Worm (Caenorhabditis elegans): Measurements from ENCODE around the gene abu-4.

abu-4 gene

DNA sequence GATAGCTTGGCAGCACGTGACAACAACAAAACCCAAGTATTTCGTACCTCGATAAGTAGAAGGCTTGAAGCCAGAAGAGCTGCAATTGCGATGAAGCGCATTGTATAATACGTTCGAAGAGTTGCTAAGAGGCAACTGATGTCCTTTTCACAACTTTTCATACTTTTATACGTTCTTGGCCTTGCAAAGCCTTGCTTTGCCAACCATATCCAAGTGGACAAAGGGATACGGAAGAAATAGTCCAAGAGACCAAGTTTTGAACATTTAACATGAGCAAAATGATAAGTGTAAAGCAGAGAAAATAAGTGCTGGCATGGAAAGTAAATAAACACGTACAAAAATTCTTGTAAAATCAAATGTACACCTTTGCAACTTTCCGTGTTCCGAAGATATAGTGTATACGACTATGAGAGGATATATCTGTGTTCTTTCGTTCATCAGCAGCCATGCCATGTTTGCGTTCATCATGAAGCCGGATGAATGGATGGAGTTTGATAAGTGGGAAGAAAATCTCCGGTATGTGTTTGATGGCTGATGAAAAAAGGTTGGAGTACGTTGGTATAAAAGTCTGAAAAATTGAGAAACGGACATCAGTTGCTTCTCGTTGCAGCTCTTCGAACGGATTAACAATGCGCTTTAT lies at the start of gene abu-4, which contains the start of gene Y5H2A.4:
TSS of gene abu-4 (plus strand) at position 590 of the 640 bp plus-strand sequence.
TSS of gene Y5H2A.4 (minus strand) at position 101 of the 640 bp plus-strand sequence.
- TF ChIP-seq C16A3.4 (tag; optimal IDR thresholded peaks at IDR 0.05) (no peak), lin-14 (GFP tag; optimal IDR thresholded peaks at IDR 0.05) (no peak), sox-4 (tag; optimal IDR thresholded peaks at IDR 0.05) (no peak), ztf-4 (tag; optimal IDR thresholded peaks at IDR 0.05) (no peak), snu-23 (GFP tag; optimal IDR thresholded peaks at IDR 0.05) (no peak), ceh-8 (GFP tag; optimal IDR thresholded peaks at IDR 0.05) (no peak), lin-15B (tag; optimal IDR thresholded peaks at IDR 0.05) (no peak), unc-62 (GFP tag; optimal IDR thresholded peaks at IDR 0.05) (no peak), F16B12.6 (tag; optimal IDR thresholded peaks at IDR 0.05) (no peak), hlh-4 (tag; optimal IDR thresholded peaks at IDR 0.05) (no peak), lir-3 (tag; optimal IDR thresholded peaks at IDR 0.05; ENCODE audit: poor library complexity) (no peak), jun-1 (tag; optimal IDR thresholded peaks at IDR 0.05) (no peak), fkh-10 (GFP tag; optimal IDR thresholded peaks at IDR 0.05) (no peak), pag-3 (tag; optimal IDR thresholded peaks at IDR 0.05; ENCODE audit: borderline replicate concordance, insufficient read depth) (no peak), egl-13 (tag; optimal IDR thresholded peaks at IDR 0.05) (no peak), fkh-8 (tag; optimal IDR thresholded peaks at IDR 0.05) (no peak), mab-9 (GFP tag; IDR thresholded peaks at IDR 0.05) (no peak), ets-5 (GFP tag; IDR thresholded peaks at IDR 0.05) (no peak), grh-1 (GFP tag; IDR thresholded peaks at IDR 0.05) (no peak), Y116A8C.19 (tag; optimal IDR thresholded peaks at IDR 0.05; ENCODE audit: borderline replicate concordance) (no peak)

DNA sequence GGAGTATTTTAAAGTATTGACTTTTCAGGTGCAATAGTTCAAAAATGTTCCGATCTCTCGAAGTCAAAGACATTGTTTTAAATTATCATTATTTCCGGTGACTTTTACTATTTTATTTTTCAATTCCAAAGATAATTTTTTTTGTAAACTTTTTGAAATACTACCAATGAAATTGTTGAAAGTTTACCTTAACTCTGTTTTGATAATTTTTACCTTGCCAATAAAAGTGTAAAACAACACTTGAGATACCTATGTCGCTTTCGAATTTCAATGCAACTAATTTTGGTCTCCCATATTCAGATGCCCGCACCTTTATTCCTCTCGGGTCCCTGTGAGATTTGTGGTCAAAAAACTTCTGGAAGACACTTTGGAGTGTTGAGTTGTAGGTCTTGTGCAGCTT lies 49.5 kb upstream of the abu-4 start, which contains the start of gene nhr-103:
TSS of gene nhr-103 (plus strand) at position 301 of the 400 bp plus-strand sequence.
- no peak for TF ChIP-seq sox-4 (tag; optimal IDR thresholded peaks at IDR 0.05)
- TF ChIP-seq skn-1 (tag; optimal IDR thresholded peaks at IDR 0.05), result no peak
- no peak for TF ChIP-seq ceh-88 (GFP tag; IDR thresholded peaks at IDR 0.05)
- no peak for TF ChIP-seq nhr-28 (tag; optimal IDR thresholded peaks at IDR 0.05)
- no peak for TF ChIP-seq Y116A8C.19 (tag; optimal IDR thresholded peaks at IDR 0.05; ENCODE audit: borderline replicate concordance)
- no peak for TF ChIP-seq nhr-77 (tag; optimal IDR thresholded peaks at IDR 0.05)
- no peak for TF ChIP-seq ces-1 (GFP tag; optimal IDR thresholded peaks at IDR 0.05)
- no peak for TF ChIP-seq pag-3 (tag; optimal IDR thresholded peaks at IDR 0.05; ENCODE audit: borderline replicate concordance, insufficient read depth)
- no peak for TF ChIP-seq efl-1 (optimal IDR thresholded peaks at IDR 0.05)
- TF ChIP-seq efl-1 (GFP tag; optimal IDR thresholded peaks at IDR 0.05 in 1 of 2), result no peak
- TF ChIP-seq xbp-1 (tag; optimal IDR thresholded peaks at IDR 0.05), result no peak
- no peak for TF ChIP-seq ztf-4 (tag; optimal IDR thresholded peaks at IDR 0.05)
- TF ChIP-seq elt-3 (tag; optimal IDR thresholded peaks at IDR 0.05), result no peak
- no peak for TF ChIP-seq C04F5.9 (tag; optimal IDR thresholded peaks at IDR 0.05)
- TF ChIP-seq irx-1 (tag; optimal IDR thresholded peaks at IDR 0.05), result no peak
- TF ChIP-seq nhr-237 (tag; optimal IDR thresholded peaks at IDR 0.05), result no peak
- TF ChIP-seq fkh-10 (GFP tag; optimal IDR thresholded peaks at IDR 0.05), result no peak

DNA sequence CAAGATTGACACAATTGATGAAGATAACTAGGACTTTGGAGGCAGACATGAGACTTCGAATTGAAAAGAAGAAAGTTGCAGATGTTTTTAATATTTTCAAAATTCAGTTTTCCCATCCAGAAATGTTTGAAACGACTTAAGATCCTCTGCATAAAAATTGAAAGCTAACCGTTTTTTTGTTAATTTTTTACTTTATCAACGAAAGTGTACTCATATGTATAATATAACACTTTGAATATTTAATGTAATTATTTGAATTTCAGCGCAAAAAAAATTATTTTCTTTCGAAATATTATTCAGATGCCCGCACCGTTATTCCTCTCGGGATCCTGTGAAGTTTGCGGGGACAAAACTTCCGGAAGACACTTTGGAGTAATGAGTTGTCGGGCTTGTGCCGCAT lies 47.7 kb upstream of the abu-4 start, which contains the start of gene nhr-18:
TSS of gene nhr-18 (plus strand) at position 301 of the 400 bp plus-strand sequence.
- TF ChIP-seq efl-1 (optimal IDR thresholded peaks at IDR 0.05), result no peak
- peak in 1 of 2 experiments; percentile 15 for TF ChIP-seq efl-1 (GFP tag; optimal IDR thresholded peaks at IDR 0.05 in 1 of 2)
- no peak for TF ChIP-seq pag-3 (tag; optimal IDR thresholded peaks at IDR 0.05; ENCODE audit: borderline replicate concordance, insufficient read depth)

DNA sequence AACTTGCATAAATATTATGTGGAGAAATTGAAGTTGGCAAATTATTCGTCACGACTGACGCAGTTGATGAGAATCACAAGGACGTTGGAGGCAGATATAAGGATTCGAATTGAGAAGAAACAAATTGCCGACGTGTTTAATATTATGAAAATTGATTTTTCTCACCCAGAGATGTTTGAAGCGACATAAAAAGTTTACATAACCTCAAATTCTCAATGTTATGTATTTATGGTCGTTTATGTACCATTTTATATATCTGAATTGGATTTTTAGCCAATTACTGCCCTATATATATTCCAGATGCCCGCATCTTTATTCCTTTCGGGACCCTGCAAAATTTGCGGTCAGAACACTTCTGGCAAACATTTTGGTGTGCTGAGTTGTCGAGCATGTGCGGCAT lies 45.9 kb upstream of the abu-4 start, which contains the start of gene nhr-126:
TSS of gene nhr-126 (plus strand) at position 301 of the 400 bp plus-strand sequence.
- TF ChIP-seq ces-1 (GFP tag; optimal IDR thresholded peaks at IDR 0.05) (no peak), nhr-84 (tag; optimal IDR thresholded peaks at IDR 0.05) (no peak), elt-3 (tag; optimal IDR thresholded peaks at IDR 0.05) (no peak), sox-4 (tag; optimal IDR thresholded peaks at IDR 0.05) (no peak), unc-62 (GFP tag; optimal IDR thresholded peaks at IDR 0.05) (no peak), isw-1 (GFP tag; IDR thresholded peaks at IDR 0.05) (no peak), unc-130 (tag; optimal IDR thresholded peaks at IDR 0.05) (no peak), lir-3 (tag; optimal IDR thresholded peaks at IDR 0.05; ENCODE audit: poor library complexity) (no peak), ceh-88 (GFP tag; IDR thresholded peaks at IDR 0.05) (no peak), C16A3.4 (tag; optimal IDR thresholded peaks at IDR 0.05) (no peak), egl-13 (tag; optimal IDR thresholded peaks at IDR 0.05) (no peak), aly-2 (tag; optimal IDR thresholded peaks at IDR 0.05) (no peak), ztf-11 (tag; optimal IDR thresholded peaks at IDR 0.05) (no peak)

Data from whole organism, L1 larva.